Worm (Caenorhabditis elegans): ENCODE measurements around the gene K05G3.1.

DNA sequence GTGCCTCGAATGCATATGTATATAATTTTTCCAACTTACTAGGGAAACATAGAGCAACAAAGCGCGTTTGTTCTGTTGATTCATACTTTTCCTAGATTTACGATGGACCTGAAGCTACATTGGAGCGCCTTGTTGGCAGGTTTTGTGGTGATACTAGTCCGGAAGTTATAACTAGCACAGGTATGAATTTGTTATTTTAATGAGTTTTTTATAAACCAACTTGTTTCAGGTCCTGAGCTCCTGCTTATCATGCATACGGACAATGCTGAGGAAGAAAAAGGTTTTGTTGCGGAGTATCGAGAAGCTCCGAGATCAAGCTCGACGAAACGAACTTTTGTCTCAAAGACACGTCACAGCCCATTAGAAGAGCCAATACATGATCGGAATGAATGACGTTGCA is 30.4 kb upstream of the K05G3.1 start, which contains the start of gene F38E9.1:
- no peak for TF ChIP-seq flt-1 (GFP tag; IDR thresholded peaks at IDR 0.05)
- TF ChIP-seq ztf-29 (GFP tag; IDR thresholded peaks at IDR 0.05), result no peak
